Worm (Caenorhabditis elegans): ENCODE measurements around the gene cdk-11.2.

ce11 chrX:10391174-10391573 is 28.4 kb downstream of the cdk-11.2 start:
- TF ChIP-seq ztf-4 (tag; optimal IDR thresholded peaks at IDR 0.05) (no peak), lin-39 (tag; optimal IDR thresholded peaks at IDR 0.05) (no peak), nhr-28 (tag; optimal IDR thresholded peaks at IDR 0.05) (no peak), R02D3.7 (tag; optimal IDR thresholded peaks at IDR 0.05) (no peak)

Data from whole organism, L3 larva.